Worm (Caenorhabditis elegans): Measurements from ENCODE around the gene puf-3.

DNA sequence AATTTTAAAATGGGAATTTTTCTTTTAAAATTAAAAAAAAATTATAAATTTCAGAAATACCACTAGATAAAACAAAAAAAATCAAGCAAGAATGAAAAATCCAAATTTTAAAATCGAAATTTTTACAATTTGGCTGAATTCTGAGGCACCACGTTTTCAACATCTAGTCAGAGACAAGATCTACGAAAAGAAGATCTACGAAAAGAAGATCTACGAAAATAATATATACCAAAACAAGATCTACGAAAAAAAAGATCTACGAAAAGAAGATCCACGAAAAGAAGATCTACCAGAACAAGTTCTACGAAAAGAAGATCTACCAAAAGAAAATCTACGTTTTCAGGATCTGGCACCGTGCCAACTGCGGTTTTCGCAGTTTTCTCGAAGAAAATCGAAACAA, 24.9 kb downstream of the puf-3 start:
- TF ChIP-seq mep-1 (tag; optimal IDR thresholded peaks at IDR 0.05) (no peak), nhr-76 (tag; optimal IDR thresholded peaks at IDR 0.05) (no peak), ces-1 (GFP tag; optimal IDR thresholded peaks at IDR 0.05) (no peak), nhr-28 (tag; optimal IDR thresholded peaks at IDR 0.05) (no peak), nhr-12 (tag; optimal IDR thresholded peaks at IDR 0.05) (no peak), snpc-4 (tag; optimal IDR thresholded peaks at IDR 0.05) (no peak), blmp-1 (tag; optimal IDR thresholded peaks at IDR 0.05) (no peak), unc-62 (GFP tag; optimal IDR thresholded peaks at IDR 0.05) (no peak), ztf-11 (tag; optimal IDR thresholded peaks at IDR 0.05) (no peak), nhr-2 (tag; optimal IDR thresholded peaks at IDR 0.05) (no peak), bed-3 (GFP tag; optimal IDR thresholded peaks at IDR 0.05) (no peak), mab-5 (tag; optimal IDR thresholded peaks at IDR 0.05) (no peak), ceh-39 (tag; optimal IDR thresholded peaks at IDR 0.05) (no peak)

All from whole organism, mixed stage, embryonic.